Fruit fly (Drosophila melanogaster): Measurements from ENCODE around the gene CG9386.

The CG9386 gene

DNA sequence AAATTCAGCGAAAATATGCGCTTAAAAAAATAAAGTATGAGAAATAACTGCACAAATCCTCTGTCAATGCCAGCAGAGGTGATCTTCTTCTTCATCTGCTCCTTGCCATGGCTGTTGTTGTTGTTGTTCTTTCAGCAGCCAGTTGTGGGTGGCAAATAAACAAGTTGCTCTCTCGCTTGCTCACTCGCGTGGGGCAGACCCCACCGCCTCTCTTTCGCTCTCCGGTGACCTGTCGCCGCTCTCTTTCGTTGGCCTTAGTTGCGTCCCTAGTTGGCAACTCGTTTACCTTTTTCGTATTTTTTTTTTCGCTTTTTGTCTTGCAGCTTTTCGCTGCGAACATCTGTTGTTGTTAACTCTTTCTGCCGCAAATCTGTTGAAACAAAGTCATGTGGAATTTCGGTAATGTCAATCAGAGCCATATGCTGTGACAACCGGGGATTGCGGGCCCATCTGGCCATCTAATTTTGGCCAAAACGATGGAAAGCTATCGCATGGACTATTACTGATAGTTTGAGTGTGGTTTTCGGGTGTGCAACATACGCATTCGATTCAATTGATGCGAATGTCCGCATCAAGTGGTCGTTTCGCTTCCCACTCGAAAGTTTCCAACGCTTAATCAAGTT lies 20.5 kb downstream of the CG9386 start (continued):
- TF ChIP-seq Ada2b (GFP tag; IDR thresholded peaks at IDR 0.05) (no peak), cato (GFP tag; optimal IDR thresholded peaks at IDR 0.05; ENCODE audit: borderline replicate concordance) (no peak), so (GFP tag; IDR thresholded peaks at IDR 0.05) (no peak), Fer2 (tag; optimal IDR thresholded peaks at IDR 0.05) (no peak), usp (GFP tag; optimal IDR thresholded peaks at IDR 0.05) (no peak), ken (GFP tag; IDR thresholded peaks at IDR 0.05) (no peak), CG4360 (GFP tag; IDR thresholded peaks at IDR 0.05) (peak; percentile 69), sc (optimal IDR thresholded peaks at IDR 0.05) (no peak), sc (GFP tag; optimal IDR thresholded peaks at IDR 0.05) (no peak), CG2116 (GFP tag; optimal IDR thresholded peaks at IDR 0.05) (no peak), CG7987 (GFP tag; optimal IDR thresholded peaks at IDR 0.05) (no peak), Drgx (GFP tag; IDR thresholded peaks at IDR 0.05) (0 out of 2 replicates have a peak, but pooled peaks have one; percentile 9), Camta (GFP tag; optimal IDR thresholded peaks at IDR 0.05) (no peak), cwo (GFP tag; optimal IDR thresholded peaks at IDR 0.05) (no peak)

dm6 chr3R:9534125-9534496 lies 21.1 kb downstream of the CG9386 start:
- TF ChIP-seq CG12744 (GFP tag; optimal IDR thresholded peaks at IDR 0.05) (peak; percentile 89), Vsx1 (GFP tag; optimal IDR thresholded peaks at IDR 0.05) (peak; percentile 72), CG8359 (GFP tag; optimal IDR thresholded peaks at IDR 0.05; ENCODE audit: borderline replicate concordance) (peak; percentile 83), ind (GFP tag; optimal IDR thresholded peaks at IDR 0.05) (peak; percentile 91), lab (GFP tag; optimal IDR thresholded peaks at IDR 0.05) (peak; percentile 93), fd64A (GFP tag; optimal IDR thresholded peaks at IDR 0.05) (peak; percentile 77), CG31224 (GFP tag; IDR thresholded peaks at IDR 0.05) (peak; percentile 74), CG2202 (tag; optimal IDR thresholded peaks at IDR 0.05) (peak; percentile 87), CG5953 (GFP tag; IDR thresholded peaks at IDR 0.05) (peak; percentile 90), her (GFP tag; optimal IDR thresholded peaks at IDR 0.05) (peak; percentile 84), Hey (tag; optimal IDR thresholded peaks at IDR 0.05) (no peak), CG11085 (GFP tag; IDR thresholded peaks at IDR 0.05) (peak; percentile 78), onecut (GFP tag; IDR thresholded peaks at IDR 0.05) (peak; percentile 75), cas (GFP tag; IDR thresholded peaks at IDR 0.05) (0 out of 2 replicates have a peak, but pooled peaks have one; percentile 35), CG11093 (GFP tag; IDR thresholded peaks at IDR 0.05) (peak; percentile 89), CG15011 (GFP tag; optimal IDR thresholded peaks at IDR 0.05) (peak; percentile 79), ftz-f1 (GFP tag; optimal IDR thresholded peaks at IDR 0.05) (no peak), CG1832 (GFP tag; optimal IDR thresholded peaks at IDR 0.05) (no peak), CG18476 (GFP tag; optimal IDR thresholded peaks at IDR 0.05) (peak; percentile 90), ssp (GFP tag; IDR thresholded peaks at IDR 0.05) (peak; percentile 82), CG10543 (GFP tag; optimal IDR thresholded peaks at IDR 0.05) (no peak), cg (GFP tag; optimal IDR thresholded peaks at IDR 0.05) (peak; percentile 23), repo (GFP tag; optimal IDR thresholded peaks at IDR 0.05) (peak; percentile 86), sens (GFP tag) (peak; percentile 99), fru (optimal IDR thresholded peaks at IDR 0.05) (no peak), CG4730 (GFP tag; IDR thresholded peaks at IDR 0.05) (peak; percentile 86), CG11723 (GFP tag; optimal IDR thresholded peaks at IDR 0.05) (peak; percentile 89), dysf (GFP tag; IDR thresholded peaks at IDR 0.05) (peak; percentile 91), ems (GFP tag; optimal IDR thresholded peaks at IDR 0.05) (peak; percentile 9), jumu (GFP tag; optimal IDR thresholded peaks at IDR 0.05) (peak; percentile 81), Abd-B (GFP tag; optimal IDR thresholded peaks at IDR 0.05) (no peak), zen2 (GFP tag; IDR thresholded peaks at IDR 0.05; ENCODE audit: partially characterized antibody) (no peak), Atf6 (GFP tag; IDR thresholded peaks at IDR 0.05) (peak; percentile 89), CG1647 (GFP tag; optimal IDR thresholded peaks at IDR 0.05) (peak; percentile 90), BtbVII (GFP tag; optimal IDR thresholded peaks at IDR 0.05) (peak; percentile 85), otp (GFP tag; IDR thresholded peaks at IDR 0.05) (peak; percentile 89), nmo (GFP tag; optimal IDR thresholded peaks at IDR 0.05) (peak; percentile 96), CG7987 (GFP tag; optimal IDR thresholded peaks at IDR 0.05) (peak; percentile 67)

Data from whole organism, embryonic.